Worm (Caenorhabditis elegans) whole organism, L4/young adult: Measurements from ENCODE around the gene srx-26.

ENCODE experiments used
- W03F9.2 ChIP-seq: fragments of 150-350 bp; optimal IDR thresholded peaks from 2 replicates; lab custom pipeline; 2014; ENCODE audit warnings: missing biosample characterization, missing genetic modification characterization
- him-1 ChIP-seq: sonication (generic microtip); optimal IDR thresholded peaks from 2 replicates; lab custom pipeline; 2016; ENCODE audit warnings: missing genotype, missing genetic modification reagents, missing genetic modification characterization, missing compliant biosample characterization

ce11 chrV:2738174-2738573 lies 14.7 kb downstream of the srx-26 start, which contains the start of gene srg-56:
- TF ChIP-seq him-1 (tag; lab: Kevin White, UChicago) (no peak), W03F9.2 (tag; lab: Kevin White, UChicago) (no peak)
